Worm (Caenorhabditis elegans) whole organism, L1 larva: Measurements from ENCODE around the gene nhr-271.
A peak's percentile ranks its signal among the peaks of the same experiment; 100 is the strongest.

Experiments
- C04F5.9 ChIP-seq: sonication (generic microtip); optimal IDR thresholded peaks from 2 replicates; lab custom pipeline; 2016; ENCODE audit warnings: missing genetic modification characterization, missing compliant biosample characterization
- aly-2 ChIP-seq: fragments of 150-350 bp; optimal IDR thresholded peaks from 2 replicates; lab custom pipeline; 2014; ENCODE audit warnings: missing biosample characterization, missing genetic modification characterization
- ama-1 ChIP-seq: fragments of 150-350 bp; optimal IDR thresholded peaks from 2 replicates; lab custom pipeline; 2014
- ces-1 ChIP-seq: fragments of 150-350 bp; optimal IDR thresholded peaks from 2 replicates; lab custom pipeline; 2014; ENCODE audit warnings: missing biosample characterization, missing genetic modification reagents, missing genetic modification characterization
- elt-2 ChIP-seq: sonication (generic microtip); optimal IDR thresholded peaks from 2 replicates; lab custom pipeline; 2016; ENCODE audit warnings: missing genetic modification characterization, mild to moderate bottlenecking, inconsistent platforms, missing compliant biosample characterization, missing genetic modification reagents
- elt-3 ChIP-seq, 6 experiments: fragments of 150-350 bp in 1 of 6; sonication (generic microtip); optimal IDR thresholded peaks; 2 replicates each; lab custom pipeline; 2017 to 2018; ENCODE audit warnings: missing biosample characterization in 6 of 6, missing genetic modification characterization in 6 of 6, inconsistent platforms in 1 of 6
- fos-1 ChIP-seq: fragments of 150-350 bp; optimal IDR thresholded peaks from 2 replicates; lab custom pipeline; 2014; ENCODE audit warnings: missing biosample characterization, missing genetic modification characterization
- lin-13 ChIP-seq: fragments of 150-350 bp; optimal IDR thresholded peaks from 2 replicates; lab custom pipeline; 2014; ENCODE audit warnings: missing biosample characterization, missing genetic modification reagents, missing genetic modification characterization
- lin-35 ChIP-seq, 2 experiments: fragments of 150-350 bp; optimal IDR thresholded peaks; 2 replicates each; lab custom pipeline; 2014; ENCODE audit warnings: missing biosample characterization in 2 of 2, missing genetic modification characterization in 2 of 2, missing genetic modification reagents in 2 of 2
- mep-1 ChIP-seq: fragments of 150-350 bp; optimal IDR thresholded peaks from 2 replicates; lab custom pipeline; 2014; ENCODE audit warnings: missing biosample characterization, missing genetic modification characterization
- nhr-77 ChIP-seq: fragments of 150-350 bp; optimal IDR thresholded peaks from 2 replicates; lab custom pipeline; 2014; ENCODE audit warnings: missing biosample characterization, missing genetic modification characterization
- pag-3 ChIP-seq: sonication (generic microtip); optimal IDR thresholded peaks from 2 replicates; lab custom pipeline; 2017; ENCODE audit warnings: missing genetic modification characterization, mild to moderate bottlenecking, missing compliant biosample characterization, antibody characterized with exemption, borderline replicate concordance; ENCODE audit not compliant: insufficient read depth
- snpc-4 ChIP-seq: fragments of 150-350 bp; optimal IDR thresholded peaks from 2 replicates; lab custom pipeline; 2014; ENCODE audit warnings: missing biosample characterization, missing genetic modification characterization
- tlp-1 ChIP-seq: fragments of 150-350 bp; optimal IDR thresholded peaks from 2 replicates; lab custom pipeline; 2014; ENCODE audit warnings: missing biosample characterization, missing genetic modification characterization

DNA sequence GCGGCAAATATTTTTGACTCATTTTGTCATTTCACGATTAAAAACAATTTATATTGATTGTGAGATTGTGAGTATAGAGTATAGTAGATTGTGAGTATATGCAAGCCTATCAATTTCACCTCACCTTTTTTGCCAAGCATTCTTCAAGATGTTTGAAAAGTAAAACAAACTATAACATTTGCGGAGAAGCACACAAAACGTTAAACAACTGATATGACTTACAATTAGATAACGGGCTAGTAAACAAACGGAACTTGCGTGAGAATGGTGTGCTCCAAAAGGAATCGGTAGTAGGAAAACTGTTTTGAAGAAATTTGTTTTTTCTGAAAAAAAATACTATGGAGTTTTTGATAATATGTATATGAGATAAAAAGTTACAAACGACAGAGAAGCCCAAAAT is 29.8 kb upstream of the nhr-271 start:
- TF ChIP-seq tlp-1 (tag; lab: Kevin White, UChicago) (no peak), elt-3 (tag; optimal IDR thresholded peaks at IDR 0.05; lab: Kevin White, UChicago) (no peak), C04F5.9 (no peak), elt-2 (tag; lab: Kevin White, UChicago) (peak; percentile 81), mep-1 (no peak), snpc-4 (no peak), nhr-77 (no peak), aly-2 (tag; lab: Kevin White, UChicago) (no peak), lin-35 (GFP tag; optimal IDR thresholded peaks at IDR 0.05; lab: Kevin White, UChicago) (peak in 1 of 2 experiments; percentile 4), lin-13 (no peak), ces-1 (GFP tag; lab: Kevin White, UChicago) (no peak), ama-1 (lab: Kevin White, UChicago) (no peak), pag-3 (tag; lab: Kevin White, UChicago) (no peak), fos-1 (tag; lab: Kevin White, UChicago) (no peak)
